Worm (Caenorhabditis elegans) whole organism, mixed stage, embryonic: ENCODE results near the gene mam-3.
"Not testable (repeated sequence)": the region's sequence is repeated elsewhere in the genome, so short reads cannot be mapped to it uniquely, and the experiment has no call there.

ENCODE experiments used
- M03D4.4 ChIP-seq: sonication (generic microtip); optimal IDR thresholded peaks from 2 replicates; lab custom pipeline; 2017; ENCODE audit warnings: mild to moderate bottlenecking, missing genetic modification characterization, missing compliant biosample characterization
- bed-3 ChIP-seq: fragments of 200-800 bp; sonication (Bioruptor generic); optimal IDR thresholded peaks from 3 replicates; lab custom pipeline; 2018; ENCODE audit warnings: mild to moderate bottlenecking, missing genetic modification characterization, moderate library complexity, missing compliant biosample characterization
- blmp-1 ChIP-seq: fragments of 150-350 bp; optimal IDR thresholded peaks from 2 replicates; lab custom pipeline; 2014; ENCODE audit warnings: missing biosample characterization, missing genetic modification characterization
- ceh-39 ChIP-seq: fragments of 150-350 bp; optimal IDR thresholded peaks from 2 replicates; lab custom pipeline; 2014; ENCODE audit warnings: missing biosample characterization, missing genetic modification characterization
- ceh-43 ChIP-seq: fragments of 200-800 bp; sonication (Bioruptor generic); optimal IDR thresholded peaks from 2 replicates; lab custom pipeline; 2018; ENCODE audit warnings: mild to moderate bottlenecking, missing genetic modification characterization, moderate library complexity, missing compliant biosample characterization
- ceh-83 ChIP-seq: fragments of 200-800 bp; sonication (Bioruptor generic); optimal IDR thresholded peaks from 2 replicates; lab custom pipeline; 2018; ENCODE audit warnings: mild to moderate bottlenecking, missing genetic modification characterization, missing compliant biosample characterization
- ces-1 ChIP-seq: fragments of 150-350 bp; optimal IDR thresholded peaks from 2 replicates; lab custom pipeline; 2014; ENCODE audit warnings: missing biosample characterization, missing genetic modification reagents, missing genetic modification characterization
- cnd-1 ChIP-seq: fragments of 200-800 bp; sonication (Bioruptor generic); optimal IDR thresholded peaks from 2 replicates; lab custom pipeline; 2018; ENCODE audit warnings: mild to moderate bottlenecking, missing genetic modification characterization, missing compliant biosample characterization
- drap-1 ChIP-seq: fragments of 200-800 bp; sonication (Bioruptor generic); optimal IDR thresholded peaks from 3 replicates; lab custom pipeline; 2018; ENCODE audit warnings: mild to moderate bottlenecking, missing genetic modification characterization, missing compliant biosample characterization
- elt-1 ChIP-seq: sonication (generic microtip); optimal IDR thresholded peaks from 2 replicates; lab custom pipeline; 2017; ENCODE audit warnings: missing genetic modification characterization, mild to moderate bottlenecking, missing compliant biosample characterization, antibody characterized with exemption, moderate library complexity, borderline replicate concordance; ENCODE audit not compliant: insufficient read depth
- flh-1 ChIP-seq: fragments of 200-800 bp; sonication (Bioruptor generic); optimal IDR thresholded peaks from 2 replicates; lab custom pipeline; 2018; ENCODE audit warnings: mild to moderate bottlenecking, missing genetic modification characterization, moderate library complexity, missing compliant biosample characterization
- ham-2 ChIP-seq: fragments of 200-800 bp; sonication (Bioruptor generic); optimal IDR thresholded peaks from 2 replicates; lab custom pipeline; 2018; ENCODE audit warnings: mild to moderate bottlenecking, missing genetic modification characterization, missing compliant biosample characterization
- hlh-1 ChIP-seq: fragments of 150-350 bp; optimal IDR thresholded peaks from 2 replicates; lab custom pipeline; 2014; ENCODE audit warnings: missing biosample characterization, missing genetic modification reagents, missing genetic modification characterization
- lin-32 ChIP-seq: fragments of 200-800 bp; sonication (Bioruptor generic); optimal IDR thresholded peaks from 2 replicates; lab custom pipeline; 2018; ENCODE audit warnings: mild to moderate bottlenecking, missing genetic modification characterization, missing compliant biosample characterization
- mab-5 ChIP-seq: fragments of 150-350 bp; optimal IDR thresholded peaks from 2 replicates; lab custom pipeline; 2014; ENCODE audit warnings: missing biosample characterization, missing genetic modification characterization
- mep-1 ChIP-seq: fragments of 150-350 bp; optimal IDR thresholded peaks from 2 replicates; lab custom pipeline; 2017; ENCODE audit warnings: missing biosample characterization, missing genetic modification reagents, missing genetic modification characterization, inconsistent platforms
- nhr-2 ChIP-seq: fragments of 150-350 bp; optimal IDR thresholded peaks from 2 replicates; lab custom pipeline; 2014; ENCODE audit warnings: missing biosample characterization, missing genetic modification characterization
- nhr-237 ChIP-seq: fragments of 150-350 bp; optimal IDR thresholded peaks from 2 replicates; lab custom pipeline; 2014; ENCODE audit warnings: missing biosample characterization, missing genetic modification characterization
- nhr-76 ChIP-seq: sonication (generic microtip); optimal IDR thresholded peaks from 2 replicates; lab custom pipeline; 2017; ENCODE audit warnings: missing biosample characterization, missing genetic modification characterization
- sem-2 ChIP-seq: fragments of 200-800 bp; sonication (Bioruptor generic); optimal IDR thresholded peaks from 2 replicates; lab custom pipeline; 2018; ENCODE audit warnings: mild to moderate bottlenecking, missing genetic modification characterization, missing compliant biosample characterization
- snpc-4 ChIP-seq: fragments of 150-350 bp; optimal IDR thresholded peaks from 2 replicates; lab custom pipeline; 2014; ENCODE audit warnings: missing biosample characterization, missing genetic modification characterization
- sptf-1 ChIP-seq: sonication (generic microtip); optimal IDR thresholded peaks from 2 replicates; lab custom pipeline; 2017; ENCODE audit warnings: mild to moderate bottlenecking, missing genetic modification characterization, moderate library complexity, missing compliant biosample characterization
- unc-120 ChIP-seq: sonication (generic microtip); optimal IDR thresholded peaks from 2 replicates; lab custom pipeline; 2017; ENCODE audit warnings: missing genetic modification characterization, missing compliant biosample characterization; ENCODE audit not compliant: poor library complexity, severe bottlenecking
- unc-39 ChIP-seq: fragments of 150-350 bp; optimal IDR thresholded peaks from 2 replicates; lab custom pipeline; 2014; ENCODE audit warnings: missing biosample characterization, missing genetic modification characterization
- zip-8 ChIP-seq: fragments of 150-350 bp; optimal IDR thresholded peaks from 2 replicates; lab custom pipeline; 2014; ENCODE audit warnings: missing biosample characterization, missing genetic modification characterization
- ztf-11 ChIP-seq: fragments of 150-350 bp; optimal IDR thresholded peaks from 2 replicates; lab custom pipeline; 2014; ENCODE audit warnings: missing biosample characterization, missing genetic modification characterization

mam-3 gene

ce11 chrIV:13460876-13461275, 15.7 kb upstream of the mam-3 start, which contains the start of gene Y38H8A.12:
Gene Y38H8A.12, minus strand, starts transcription at chrIV:13460976.
- TF ChIP-seq hlh-1 (tag; lab: Kevin White, UChicago) = no peak
- no peak for TF ChIP-seq mab-5 (tag; lab: Kevin White, UChicago)
- TF ChIP-seq unc-120 (tag; lab: Kevin White, UChicago) = no peak
- no peak for TF ChIP-seq drap-1 (GFP tag; lab: Kevin White, UChicago)
- no peak for TF ChIP-seq bed-3 (GFP tag; lab: Kevin White, UChicago)
- no peak for TF ChIP-seq sptf-1 (tag; lab: Kevin White, UChicago)
- no peak for TF ChIP-seq elt-1 (tag; lab: Kevin White, UChicago)
- no peak for TF ChIP-seq nhr-76 (tag; lab: Kevin White, UChicago)
- no peak for TF ChIP-seq lin-32 (GFP tag; lab: Kevin White, UChicago)
- no peak for TF ChIP-seq ces-1 (GFP tag; lab: Kevin White, UChicago)
- TF ChIP-seq cnd-1 (tag; lab: Kevin White, UChicago) = no peak

DNA sequence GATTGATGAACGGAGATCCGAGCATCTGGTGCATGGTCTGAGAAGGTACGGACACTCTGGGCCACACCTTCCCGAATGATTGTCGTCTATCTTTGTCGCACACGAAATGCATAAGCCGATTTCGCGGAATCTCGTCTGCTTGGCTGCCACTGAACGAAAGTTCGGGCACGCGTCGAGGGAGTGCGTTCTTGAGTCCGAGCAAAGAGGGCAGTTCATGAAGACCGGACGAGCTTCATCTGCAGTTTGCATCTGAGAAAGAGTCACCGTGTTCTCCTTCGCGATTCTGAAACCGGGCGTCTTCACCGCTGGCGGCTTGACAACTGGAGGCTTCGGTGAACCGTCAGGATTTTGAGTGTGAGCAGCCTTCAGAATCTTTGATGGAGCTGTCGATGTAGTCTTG, 13.1 kb upstream of the mam-3 start:
- TF ChIP-seq mep-1 (tag; lab: Kevin White, UChicago) (no peak), mab-5 (tag; lab: Kevin White, UChicago) (no peak), blmp-1 (tag; lab: Kevin White, UChicago) (no peak), ceh-43 (GFP tag; lab: Kevin White, UChicago) (no peak), ztf-11 (tag; lab: Kevin White, UChicago) (no peak), ham-2 (GFP tag; lab: Kevin White, UChicago) (no peak), zip-8 (tag; lab: Kevin White, UChicago) (no peak), unc-120 (tag; lab: Kevin White, UChicago) (no peak), ces-1 (GFP tag; lab: Kevin White, UChicago) (no peak)

- TF ChIP-seq M03D4.4 (no peak), ceh-83 (GFP tag; lab: Kevin White, UChicago) (no peak), unc-120 (tag; lab: Kevin White, UChicago) (no peak), snpc-4 (no peak), zip-8 (tag; lab: Kevin White, UChicago) (no peak), nhr-2 (tag; lab: Kevin White, UChicago) (no peak), mep-1 (tag; lab: Kevin White, UChicago) (no peak), blmp-1 (tag; lab: Kevin White, UChicago) (no peak)
- TF ChIP-seq, all 35 proteins: peak for 0
Measured at ce11 chrIV:13456893-13457292, 11.7 kb upstream of the mam-3 start.

ce11 chrIV:13455200-13455599, 10.0 kb upstream of the mam-3 start, which contains the start of gene Y38H8A.7:
Gene Y38H8A.7, plus strand, starts transcription at chrIV:13455500.
- not testable (repeated sequence) for TF ChIP-seq nhr-237; sem-2 (GFP tag; lab: Kevin White, UChicago); hlh-1 (tag; lab: Kevin White, UChicago)

- TF ChIP-seq bed-3 (GFP tag; lab: Kevin White, UChicago) (no peak), unc-120 (tag; lab: Kevin White, UChicago) (no peak)
Measured at ce11 chrIV:13454698-13455097, 9.5 kb upstream of the mam-3 start, which contains the start of gene uso-1. Gene uso-1, minus strand, starts transcription at chrIV:13454798.

- TF ChIP-seq bed-3 (GFP tag; lab: Kevin White, UChicago) = no peak
- TF ChIP-seq mep-1 (tag; lab: Kevin White, UChicago) = peak; percentile 54
Measured at ce11 chrIV:13453509-13453908, 8.3 kb upstream of the mam-3 start.

ce11 chrIV:13450740-13451139, 5.6 kb upstream of the mam-3 start:
- TF ChIP-seq ztf-11 (tag; lab: Kevin White, UChicago) (no peak), M03D4.4 (no peak), ceh-43 (GFP tag; lab: Kevin White, UChicago) (no peak), bed-3 (GFP tag; lab: Kevin White, UChicago) (no peak), nhr-237 (no peak), flh-1 (GFP tag; lab: Kevin White, UChicago) (no peak), blmp-1 (tag; lab: Kevin White, UChicago) (no peak), hlh-1 (tag; lab: Kevin White, UChicago) (no peak), drap-1 (GFP tag; lab: Kevin White, UChicago) (no peak), sptf-1 (tag; lab: Kevin White, UChicago) (no peak), zip-8 (tag; lab: Kevin White, UChicago) (no peak), unc-120 (tag; lab: Kevin White, UChicago) (no peak), ham-2 (GFP tag; lab: Kevin White, UChicago) (no peak), ceh-83 (GFP tag; lab: Kevin White, UChicago) (no peak), nhr-2 (tag; lab: Kevin White, UChicago) (no peak), unc-39 (tag; lab: Kevin White, UChicago) (no peak), snpc-4 (no peak), ceh-39 (no peak)
- TF ChIP-seq, all 35 proteins: peak for 0
